Fruit fly (Drosophila melanogaster) S2 (cell line): ENCODE measurements around the gene CG6040.

Source experiments
- CG8478 ChIP-seq: fragments of >200 bp; optimal IDR thresholded peaks from 2 replicates; lab custom pipeline; 2018
- CTCF ChIP-seq, 2 experiments: fragments of >200 bp; optimal IDR thresholded peaks; 2 replicates each; lab custom pipeline; 2018

dm6 chr3R:19166077-19166778 lies 69.5 kb downstream of the CG6040 start:
- TF ChIP-seq CG8478 (lab: Kevin White, UChicago), result no peak
- no peak for TF ChIP-seq CTCF (optimal IDR thresholded peaks at IDR 0.05; lab: Kevin White, UChicago)
